Fruit fly (Drosophila melanogaster): ENCODE data around the gene Ids.

Ids gene

DNA sequence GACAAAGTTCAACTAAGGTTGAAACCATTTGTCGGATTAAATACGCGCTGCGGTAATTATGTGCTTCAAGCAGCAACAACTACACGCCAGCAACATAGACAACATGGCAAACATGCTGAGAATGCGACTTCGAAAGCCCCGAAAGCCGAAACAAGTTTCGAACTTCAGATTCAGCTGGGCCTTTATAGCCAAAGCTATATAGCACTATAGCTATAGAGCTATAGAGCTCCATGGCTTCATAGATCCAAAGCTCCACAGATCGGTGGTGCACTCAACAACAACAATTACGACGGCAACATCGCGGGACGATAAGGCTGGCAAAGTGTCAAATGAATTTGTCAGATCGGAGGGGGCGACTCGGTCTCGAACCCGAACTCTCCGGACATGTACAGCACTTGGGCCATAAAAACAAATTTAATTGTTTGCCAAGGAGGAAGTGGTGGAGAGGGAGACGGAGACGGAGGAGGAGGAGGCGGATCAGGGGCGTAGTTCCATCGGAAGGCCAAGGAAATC lies 19.3 kb downstream of the Ids start:
- TF ChIP-seq dsf (GFP tag; optimal IDR thresholded peaks at IDR 0.05; ENCODE audit: borderline replicate concordance) (no peak), N (GFP tag; optimal IDR thresholded peaks at IDR 0.05) (no peak), GATAd (GFP tag; optimal IDR thresholded peaks at IDR 0.05) (no peak), Dfd (GFP tag; optimal IDR thresholded peaks at IDR 0.05) (no peak), fru (GFP tag; optimal IDR thresholded peaks at IDR 0.05) (no peak), rgr (GFP tag; optimal IDR thresholded peaks at IDR 0.05) (no peak), OdsH (GFP tag; optimal IDR thresholded peaks at IDR 0.05) (no peak), Hnf4 (GFP tag; optimal IDR thresholded peaks at IDR 0.05) (no peak), jim (GFP tag; optimal IDR thresholded peaks at IDR 0.05) (no peak), brk (GFP tag; optimal IDR thresholded peaks at IDR 0.05) (no peak), Jra (GFP tag; optimal IDR thresholded peaks at IDR 0.05) (no peak), Rel (GFP tag; optimal IDR thresholded peaks at IDR 0.05) (no peak), Rel (tag; optimal IDR thresholded peaks at IDR 0.05) (no peak), pan (optimal IDR thresholded peaks at IDR 0.05) (no peak), Vsx2 (GFP tag; optimal IDR thresholded peaks at IDR 0.05; ENCODE audit: partially characterized antibody) (no peak), Myc (optimal IDR thresholded peaks at IDR 0.05) (no peak), Hr78 (GFP tag; optimal IDR thresholded peaks at IDR 0.05) (no peak), CG32264 (GFP tag; optimal IDR thresholded peaks at IDR 0.05) (no peak), Dif (GFP tag; optimal IDR thresholded peaks at IDR 0.05; ENCODE audit: partially characterized antibody) (no peak), Hr83 (GFP tag; optimal IDR thresholded peaks at IDR 0.05; ENCODE audit: poor library complexity, severe bottlenecking) (no peak), CrebA (GFP tag; optimal IDR thresholded peaks at IDR 0.05; ENCODE audit: borderline replicate concordance) (no peak)

DNA sequence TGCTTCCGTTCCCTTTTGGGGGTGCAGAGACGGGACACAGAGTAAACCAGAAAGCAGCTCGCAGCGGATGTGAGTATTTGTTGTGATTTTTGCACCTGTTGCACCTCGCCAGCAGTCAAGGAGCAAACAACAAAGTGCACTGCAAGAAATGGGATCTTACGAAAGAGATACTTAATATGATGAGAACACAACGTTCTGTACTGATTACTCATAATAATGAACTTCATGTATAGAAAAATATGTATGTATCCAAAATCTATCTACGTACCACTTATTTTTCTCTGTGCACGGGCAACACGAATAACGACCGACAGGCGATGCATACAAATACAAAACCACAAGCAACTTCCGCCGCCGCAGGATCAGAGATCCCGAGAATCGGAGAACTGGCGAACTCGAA lies 19.8 kb downstream of the Ids start:
- TF ChIP-seq rgr (GFP tag; optimal IDR thresholded peaks at IDR 0.05) (peak; percentile 87), brk (GFP tag; optimal IDR thresholded peaks at IDR 0.05) (peak; percentile 76), h (GFP tag; optimal IDR thresholded peaks at IDR 0.05) (peak; percentile 93), dmrt93B (GFP tag; optimal IDR thresholded peaks at IDR 0.05) (peak; percentile 78), Jra (GFP tag; optimal IDR thresholded peaks at IDR 0.05) (peak; percentile 57), Vsx2 (GFP tag; optimal IDR thresholded peaks at IDR 0.05; ENCODE audit: partially characterized antibody) (no peak), sv (GFP tag; optimal IDR thresholded peaks at IDR 0.05) (no peak), dsf (GFP tag; optimal IDR thresholded peaks at IDR 0.05; ENCODE audit: borderline replicate concordance) (peak; percentile 25), HLH106 (tag; optimal IDR thresholded peaks at IDR 0.05) (peak; percentile 91), Rel (GFP tag; optimal IDR thresholded peaks at IDR 0.05) (peak; percentile 54), Rel (tag; optimal IDR thresholded peaks at IDR 0.05) (peak; percentile 49), CrebA (GFP tag; optimal IDR thresholded peaks at IDR 0.05; ENCODE audit: borderline replicate concordance) (peak; percentile 58), OdsH (GFP tag; optimal IDR thresholded peaks at IDR 0.05) (peak; percentile 89), foxo (GFP tag; optimal IDR thresholded peaks at IDR 0.05) (peak in 1 of 2 experiments; percentile 86), br (GFP tag; optimal IDR thresholded peaks at IDR 0.05) (peak; percentile 84), ey (GFP tag; optimal IDR thresholded peaks at IDR 0.05) (peak; percentile 88), Abd-B (GFP tag; optimal IDR thresholded peaks at IDR 0.05) (no peak), Myc (optimal IDR thresholded peaks at IDR 0.05) (no peak), Mio (GFP tag; optimal IDR thresholded peaks at IDR 0.05) (no peak), sage (GFP tag; optimal IDR thresholded peaks at IDR 0.05) (peak; percentile 85), CG32264 (GFP tag; optimal IDR thresholded peaks at IDR 0.05) (peak; percentile 80), GATAd (GFP tag; optimal IDR thresholded peaks at IDR 0.05) (no peak), Hnf4 (GFP tag; optimal IDR thresholded peaks at IDR 0.05) (peak; percentile 82), Sp1 (GFP tag; optimal IDR thresholded peaks at IDR 0.05) (peak; percentile 90), pan (optimal IDR thresholded peaks at IDR 0.05) (no peak), CG9705 (GFP tag; optimal IDR thresholded peaks at IDR 0.05) (peak; percentile 80), Dfd (GFP tag; optimal IDR thresholded peaks at IDR 0.05) (no peak), Hr83 (GFP tag; optimal IDR thresholded peaks at IDR 0.05; ENCODE audit: poor library complexity, severe bottlenecking) (no peak), psq (GFP tag; optimal IDR thresholded peaks at IDR 0.05) (peak; percentile 84), tai (GFP tag; optimal IDR thresholded peaks at IDR 0.05) (peak; percentile 72), woc (GFP tag; optimal IDR thresholded peaks at IDR 0.05) (peak; percentile 84), fru (GFP tag; optimal IDR thresholded peaks at IDR 0.05) (peak; percentile 85), jim (GFP tag; optimal IDR thresholded peaks at IDR 0.05) (no peak), Dif (GFP tag; optimal IDR thresholded peaks at IDR 0.05; ENCODE audit: partially characterized antibody) (no peak)

DNA sequence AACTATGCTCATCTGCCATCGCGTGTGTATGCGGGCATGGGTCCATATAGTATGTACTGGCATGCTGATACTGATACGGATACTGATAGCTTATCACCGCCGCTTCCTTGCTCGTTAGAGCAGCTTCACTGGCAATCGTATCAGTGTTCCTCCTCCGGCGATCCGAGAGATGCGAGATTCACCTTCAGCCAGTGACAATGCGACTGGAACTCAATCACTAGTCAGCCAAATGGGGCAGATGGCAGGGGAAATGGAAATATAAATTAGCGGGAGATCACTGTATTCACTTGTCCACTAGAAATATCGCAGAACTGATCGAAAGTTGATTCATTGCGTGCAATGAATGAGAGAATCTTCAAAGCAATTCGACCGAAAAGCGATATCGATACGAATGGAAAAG lies 20.4 kb downstream of the Ids start:
- no peak for TF ChIP-seq rgr (GFP tag; optimal IDR thresholded peaks at IDR 0.05)
